Worm (Caenorhabditis elegans): Measurements from ENCODE around the gene ZK938.12.

Gene ZK938.12

DNA sequence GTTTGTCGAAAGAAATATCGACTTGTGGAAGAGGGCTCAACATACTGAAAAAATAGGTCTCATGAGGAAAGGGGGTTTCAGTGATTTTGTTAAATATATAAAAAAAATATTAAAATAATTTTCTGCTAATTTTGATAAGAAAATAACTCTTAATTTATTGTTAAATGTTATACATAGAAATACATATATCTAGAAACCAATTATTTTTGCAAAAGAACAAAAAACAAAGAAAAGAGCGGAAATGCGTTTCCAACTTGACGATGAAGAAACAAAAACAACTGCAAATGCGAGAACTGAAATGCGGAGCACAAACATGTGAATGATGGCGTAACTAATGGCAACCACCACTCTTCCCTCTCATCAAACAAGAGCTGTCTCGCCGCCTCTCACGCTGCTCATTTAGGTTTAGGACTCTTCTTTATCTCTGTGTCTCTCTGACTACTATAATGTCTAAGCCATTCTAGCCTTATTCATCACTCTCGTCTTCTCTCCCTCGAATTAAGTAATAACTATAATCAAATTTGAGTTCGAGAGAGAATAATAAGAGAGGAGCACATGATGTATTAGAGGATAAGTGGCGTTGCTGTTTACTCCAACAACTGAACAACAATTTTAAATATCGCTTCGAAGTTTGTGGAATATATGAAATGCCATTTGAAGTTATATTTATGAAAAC is 7.3 kb downstream of the ZK938.12 start, which contains the start of gene arrd-4:
arrd-4 (minus strand) TSS at position 51 of the 676 bp plus-strand sequence.
- TF ChIP-seq fkh-8 (tag; optimal IDR thresholded peaks at IDR 0.05) (peak; percentile 88), swsn-7 (tag; optimal IDR thresholded peaks at IDR 0.05) (peak; percentile 1), pax-3 (tag; optimal IDR thresholded peaks at IDR 0.05) (peak; percentile 47), sox-4 (tag; optimal IDR thresholded peaks at IDR 0.05) (no peak), ceh-8 (GFP tag; optimal IDR thresholded peaks at IDR 0.05) (peak; percentile 87), egl-13 (tag; optimal IDR thresholded peaks at IDR 0.05) (peak; percentile 4)

DNA sequence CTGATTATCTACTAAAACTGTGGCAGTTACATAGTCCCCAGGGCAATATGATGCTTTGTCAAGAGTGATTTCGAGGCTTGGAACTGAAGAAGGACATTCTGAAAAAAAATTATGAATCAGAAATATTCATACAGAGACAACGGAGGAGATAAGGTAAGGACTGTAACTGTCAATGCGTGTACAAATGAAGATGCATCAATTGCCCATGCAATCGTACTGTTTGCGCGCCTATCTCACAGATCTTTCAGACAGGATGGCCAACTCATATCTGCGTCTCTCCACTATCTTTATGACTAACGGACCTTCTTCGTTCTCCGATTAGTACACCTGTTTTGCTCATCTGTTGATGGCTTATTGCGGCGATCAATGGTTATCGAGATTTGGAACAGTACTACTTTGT is 9.2 kb downstream of the ZK938.12 start, which contains the start of gene ZK938.11:
ZK938.11 (minus strand) TSS at position 101 of the 400 bp plus-strand sequence.
- TF ChIP-seq lir-3 (tag; optimal IDR thresholded peaks at IDR 0.05; ENCODE audit: poor library complexity), result no peak
- TF ChIP-seq unc-30 (tag; optimal IDR thresholded peaks at IDR 0.05), result no peak
- no peak for TF ChIP-seq C34B4.2 (tag; optimal IDR thresholded peaks at IDR 0.05)
- TF ChIP-seq pax-3 (tag; optimal IDR thresholded peaks at IDR 0.05), result no peak
- TF ChIP-seq ceh-8 (GFP tag; optimal IDR thresholded peaks at IDR 0.05), result no peak
- TF ChIP-seq vab-15 (tag; optimal IDR thresholded peaks at IDR 0.05), result no peak
- no peak for TF ChIP-seq mdl-1 (tag; optimal IDR thresholded peaks at IDR 0.05)
- TF ChIP-seq ceh-88 (GFP tag; IDR thresholded peaks at IDR 0.05), result no peak
- TF ChIP-seq lin-14 (GFP tag; optimal IDR thresholded peaks at IDR 0.05), result no peak
- TF ChIP-seq ceh-63 (GFP tag; optimal IDR thresholded peaks at IDR 0.05), result no peak
- TF ChIP-seq tbx-2 (tag; optimal IDR thresholded peaks at IDR 0.05), result no peak
- TF ChIP-seq blmp-1 (tag; optimal IDR thresholded peaks at IDR 0.05), result no peak

DNA sequence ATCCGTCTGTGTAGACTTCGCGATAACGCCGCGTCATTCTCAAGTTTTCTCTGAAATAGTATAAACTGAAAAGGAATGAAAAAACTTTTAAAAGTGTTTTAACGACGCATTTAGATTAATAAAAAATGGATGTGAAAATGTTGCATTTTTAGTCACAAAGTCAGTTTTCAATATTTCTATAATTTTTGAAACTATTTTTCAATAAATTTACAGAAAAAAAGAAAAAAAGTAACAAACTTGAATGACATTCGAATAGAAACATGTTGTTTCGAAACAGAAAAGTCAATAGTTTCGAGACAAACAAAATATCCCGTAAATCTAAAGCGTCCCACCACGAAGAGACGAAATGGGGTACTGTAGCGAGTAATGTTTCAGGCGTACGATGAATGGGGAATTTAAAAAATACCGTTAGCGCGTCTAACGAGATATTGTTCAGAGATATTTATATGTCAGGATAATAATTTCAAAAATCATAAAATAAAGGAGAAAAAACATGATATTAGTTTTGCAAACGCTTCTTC is 10.9 kb downstream of the ZK938.12 start, which contains the start of gene rnh-1.2:
rnh-1.2 (minus strand) TSS at position 51 of the 521 bp plus-strand sequence.
- no peak for TF ChIP-seq mef-2 (tag; optimal IDR thresholded peaks at IDR 0.05)
- TF ChIP-seq aha-1 (tag; optimal IDR thresholded peaks at IDR 0.05), result no peak

DNA sequence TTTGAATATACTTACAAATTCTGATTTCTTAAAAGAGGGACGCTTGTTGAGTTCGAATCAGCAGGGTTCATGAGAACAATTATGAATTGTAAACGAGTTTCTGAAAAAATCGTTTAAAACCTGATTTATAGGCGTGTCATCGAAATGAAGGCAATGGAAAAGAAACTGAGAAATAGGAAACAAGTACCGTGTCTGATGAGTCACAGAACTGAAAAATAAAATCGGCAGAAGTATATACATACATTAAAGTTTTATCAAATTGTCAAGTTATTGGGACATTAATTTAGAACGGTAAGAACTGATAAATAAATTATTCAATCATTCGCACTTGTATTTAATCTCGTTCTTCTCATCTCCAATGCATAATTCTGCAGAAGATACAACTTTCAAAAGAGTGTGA is 14.1 kb downstream of the ZK938.12 start, which contains the start of gene chil-9:
chil-9 (minus strand) TSS at position 101 of the 400 bp plus-strand sequence.
- TF ChIP-seq efl-3 (GFP tag; optimal IDR thresholded peaks at IDR 0.05) (no peak), C34B4.2 (tag; optimal IDR thresholded peaks at IDR 0.05) (no peak), nhr-28 (tag; optimal IDR thresholded peaks at IDR 0.05) (no peak), nhr-76 (tag; optimal IDR thresholded peaks at IDR 0.05) (no peak), fkh-10 (GFP tag; optimal IDR thresholded peaks at IDR 0.05) (no peak), nhr-85 (tag) (no peak), jun-1 (tag; optimal IDR thresholded peaks at IDR 0.05) (no peak), elt-2 (tag; optimal IDR thresholded peaks at IDR 0.05) (no peak), ama-1 (optimal IDR thresholded peaks at IDR 0.05) (no peak), nhr-19 (GFP tag; conservative IDR thresholded peaks at IDR 0.05) (no peak), mep-1 (tag; optimal IDR thresholded peaks at IDR 0.05) (no peak), C04F5.9 (tag; optimal IDR thresholded peaks at IDR 0.05) (no peak), nhr-84 (tag; optimal IDR thresholded peaks at IDR 0.05) (no peak), lin-39 (tag; optimal IDR thresholded peaks at IDR 0.05) (no peak)

DNA sequence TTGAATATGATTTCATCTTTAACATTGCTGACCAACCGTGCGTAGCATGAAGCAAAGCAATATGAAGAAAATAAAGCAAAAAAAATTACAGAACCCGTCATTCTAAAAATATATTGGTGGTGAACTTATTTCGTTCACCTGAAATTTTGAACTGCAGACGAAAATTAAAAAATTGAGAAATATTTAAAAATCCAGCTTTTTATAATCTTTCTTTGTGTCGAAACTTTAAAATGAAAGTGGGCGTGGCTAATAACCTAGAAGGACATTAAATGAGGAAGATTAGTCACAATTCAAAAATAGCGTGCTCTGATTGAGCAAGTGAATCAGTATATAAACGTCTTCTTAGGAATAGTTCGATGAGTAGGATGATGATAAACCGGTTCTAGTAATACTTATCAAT is 18.4 kb downstream of the ZK938.12 start, which contains the start of gene old-2:
old-2 (minus strand) TSS at position 101 of the 400 bp plus-strand sequence.
- TF ChIP-seq swsn-7 (tag; optimal IDR thresholded peaks at IDR 0.05) (no peak), C16A3.4 (tag; optimal IDR thresholded peaks at IDR 0.05) (no peak), fos-1 (tag; optimal IDR thresholded peaks at IDR 0.05) (no peak), pqm-1 (tag; optimal IDR thresholded peaks at IDR 0.05) (no peak), nhr-28 (tag; optimal IDR thresholded peaks at IDR 0.05) (no peak), ceh-88 (GFP tag; IDR thresholded peaks at IDR 0.05) (no peak), fkh-8 (tag; optimal IDR thresholded peaks at IDR 0.05) (no peak), hlh-17 (GFP tag; optimal IDR thresholded peaks at IDR 0.05; ENCODE audit: borderline replicate concordance) (no peak), nhr-19 (GFP tag; conservative IDR thresholded peaks at IDR 0.05) (no peak), irx-1 (tag; optimal IDR thresholded peaks at IDR 0.05) (no peak), ceh-90 (tag; optimal IDR thresholded peaks at IDR 0.05) (no peak)

Measured in whole organism, L1 larva.